Worm (Caenorhabditis elegans): ENCODE results near the gene fbxa-105.

fbxa-105 gene

ce11 chrV:7395359-7395758 lies 3.5 kb upstream of the fbxa-105 start, which contains the start of gene srx-9:
Gene srx-9, minus strand, starts transcription at chrV:7395459.
- no peak for TF ChIP-seq lsy-27 (tag; optimal IDR thresholded peaks at IDR 0.05; ENCODE audit: borderline replicate concordance, insufficient read depth)
- TF ChIP-seq F22D6.2 (tag; optimal IDR thresholded peaks at IDR 0.05), result no peak
- no peak for TF ChIP-seq B0261.1 (tag; optimal IDR thresholded peaks at IDR 0.05)
- no peak for TF ChIP-seq unc-62 (GFP tag; optimal IDR thresholded peaks at IDR 0.05)
- TF ChIP-seq nfya-1 (tag; optimal IDR thresholded peaks at IDR 0.05; ENCODE audit: borderline replicate concordance, insufficient read depth), result no peak

- TF ChIP-seq F57A8.1 (GFP tag; optimal IDR thresholded peaks at IDR 0.05), result no peak
- no peak for TF ChIP-seq tlf-1 (GFP tag; optimal IDR thresholded peaks at IDR 0.05)
- TF ChIP-seq Y67H2A.10 (GFP tag; conservative IDR thresholded peaks at IDR 0.05), result no peak
- no peak for TF ChIP-seq C06A6.2 (GFP tag; conservative IDR thresholded peaks at IDR 0.05)
- no peak for TF ChIP-seq bed-2 (GFP tag; IDR thresholded peaks at IDR 0.05)
- no peak for TF ChIP-seq F37B4.10 (GFP tag; IDR thresholded peaks at IDR 0.05)
- TF ChIP-seq nhr-27 (tag; optimal IDR thresholded peaks at IDR 0.05), result no peak
- no peak for TF ChIP-seq ZK185.1 (tag; optimal IDR thresholded peaks at IDR 0.05; ENCODE audit: poor library complexity, severe bottlenecking)
- TF ChIP-seq tbp1 (GFP tag; optimal IDR thresholded peaks at IDR 0.05), result no peak
- no peak for TF ChIP-seq Y79H2A.3 (GFP tag; conservative IDR thresholded peaks at IDR 0.05)
- no peak for TF ChIP-seq C17E4.6 (GFP tag; IDR thresholded peaks at IDR 0.05)
- TF ChIP-seq F57C9.4 (tag; optimal IDR thresholded peaks at IDR 0.05), result no peak
- no peak for TF ChIP-seq madf-8 (GFP tag; conservative IDR thresholded peaks at IDR 0.05)
- TF ChIP-seq B0035.1 (tag; optimal IDR thresholded peaks at IDR 0.05), result no peak
- TF ChIP-seq nfya-1 (tag; optimal IDR thresholded peaks at IDR 0.05; ENCODE audit: borderline replicate concordance, insufficient read depth), result no peak
Observed at ce11 chrV:7389771-7390170, 2.1 kb downstream of the fbxa-105 start, which contains the start of gene C02H6.1. Gene C02H6.1, minus strand, starts transcription at chrV:7389871.

ce11 chrV:7387755-7388154 lies 4.1 kb downstream of the fbxa-105 start, which contains the start of gene C02H6.3:
Gene C02H6.3, minus strand, starts transcription at chrV:7387855.
- TF ChIP-seq sdz-38 (tag; optimal IDR thresholded peaks at IDR 0.05) (no peak), mel-28 (tag; optimal IDR thresholded peaks at IDR 0.05; ENCODE audit: borderline replicate concordance) (no peak), F57C9.4 (tag; optimal IDR thresholded peaks at IDR 0.05) (no peak), ZK185.1 (tag; optimal IDR thresholded peaks at IDR 0.05; ENCODE audit: poor library complexity, severe bottlenecking) (no peak), snpc-4 (GFP tag; optimal IDR thresholded peaks at IDR 0.05) (no peak), snpc-4 (tag; optimal IDR thresholded peaks at IDR 0.05) (no peak), ceh-100 (GFP tag; IDR thresholded peaks at IDR 0.05) (no peak), bed-1 (GFP tag; IDR thresholded peaks at IDR 0.05) (no peak), madf-6 (GFP tag; IDR thresholded peaks at IDR 0.05) (no peak), ekl-4 (GFP tag; IDR thresholded peaks at IDR 0.05) (no peak), ztf-25 (GFP tag; IDR thresholded peaks at IDR 0.05) (no peak), madf-8 (GFP tag; conservative IDR thresholded peaks at IDR 0.05) (no peak), lin-26 (GFP tag; IDR thresholded peaks at IDR 0.05) (no peak), nhr-90 (tag; optimal IDR thresholded peaks at IDR 0.05) (no peak), egl-18 (GFP tag; IDR thresholded peaks at IDR 0.05) (no peak), ceh-27 (GFP tag; optimal IDR thresholded peaks at IDR 0.05) (no peak), nhr-27 (tag; optimal IDR thresholded peaks at IDR 0.05) (no peak), aptf-3 (GFP tag; IDR thresholded peaks at IDR 0.05) (no peak), cebp-2 (GFP tag; IDR thresholded peaks at IDR 0.05) (no peak), let-607 (tag; optimal IDR thresholded peaks at IDR 0.05) (no peak), F23B12.7 (tag; optimal IDR thresholded peaks at IDR 0.05; ENCODE audit: insufficient read depth) (no peak)

Data from whole organism, young adult.